Fruit fly (Drosophila melanogaster) whole organism, embryonic: ENCODE data around the gene SKIP.

Source experiments
- Abd-B ChIP-seq: fragments of 200-800 bp; sonication (Bioruptor generic); optimal IDR thresholded peaks from 2 replicates; lab custom pipeline; 2018; ENCODE audit warnings: missing biosample characterization, mild to moderate bottlenecking, missing genetic modification characterization, moderate library complexity
- Bdp1 ChIP-seq: fragments of 200-800 bp; sonication (Bioruptor generic); optimal IDR thresholded peaks from 3 replicates; lab custom pipeline; 2016; ENCODE audit warnings: missing biosample characterization, missing genetic modification characterization
- C15 ChIP-seq: fragments of 200-800 bp; sonication (Bioruptor generic); IDR thresholded peaks from 3 replicates; pipeline ENCODE4 v1.3.6; 2022; ENCODE audit warnings: missing biosample characterization, missing genetic modification characterization
- CG14710 ChIP-seq: fragments of 200-800 bp; sonication (Bioruptor generic); optimal IDR thresholded peaks from 3 replicates; lab custom pipeline; 2019; ENCODE audit warnings: missing biosample characterization, mild to moderate bottlenecking, missing genetic modification characterization, moderate library complexity
- CG15514 ChIP-seq: fragments of 200-800 bp; sonication (Bioruptor generic); optimal IDR thresholded peaks from 3 replicates; lab custom pipeline; 2017; ENCODE audit warnings: missing biosample characterization, missing genetic modification characterization, mild to moderate bottlenecking, moderate library complexity, missing genetic modification reagents
- CG1647 ChIP-seq: fragments of 200-800 bp; sonication (Bioruptor generic); optimal IDR thresholded peaks from 3 replicates; lab custom pipeline; 2016; ENCODE audit warnings: missing biosample characterization, missing genetic modification characterization
- CG16815 ChIP-seq: fragments of 200-800 bp; sonication (Bioruptor generic); optimal IDR thresholded peaks from 3 replicates; lab custom pipeline; 2017; ENCODE audit warnings: missing biosample characterization, mild to moderate bottlenecking, missing genetic modification characterization
- CG2712 ChIP-seq: fragments of 200-800 bp; optimal IDR thresholded peaks from 3 replicates; lab custom pipeline; 2019; ENCODE audit warnings: missing biosample characterization, mild to moderate bottlenecking, missing genetic modification characterization, moderate library complexity
- CG3281 ChIP-seq: fragments of 200-800 bp; sonication (Bioruptor generic); optimal IDR thresholded peaks from 3 replicates; lab custom pipeline; 2017; ENCODE audit warnings: missing biosample characterization, mild to moderate bottlenecking, missing genetic modification characterization
- CG4328 ChIP-seq: fragments of 200-800 bp; sonication (Bioruptor generic); optimal IDR thresholded peaks from 3 replicates; lab custom pipeline; 2017; ENCODE audit warnings: missing biosample characterization, missing genetic modification reagents, missing genetic modification characterization
- CG4820 ChIP-seq: fragments of 200-800 bp; sonication (Bioruptor generic); optimal IDR thresholded peaks from 3 replicates; lab custom pipeline; 2016; ENCODE audit warnings: missing biosample characterization, missing genetic modification characterization
- CG6175 ChIP-seq: fragments of 200-800 bp; sonication (Bioruptor generic); IDR thresholded peaks from 3 replicates; pipeline ENCODE4 v1.3.6; 2022; ENCODE audit warnings: missing biosample characterization, missing genetic modification characterization
- CG6689 ChIP-seq: fragments of 200-800 bp; sonication (Bioruptor generic); IDR thresholded peaks from 2 replicates; pipeline ENCODE4 v1.3.6; 2022; ENCODE audit warnings: missing biosample characterization, missing genetic modification characterization
- CG7928 ChIP-seq: fragments of 200-800 bp; sonication (Bioruptor generic); optimal IDR thresholded peaks from 2 replicates; lab custom pipeline; 2017; ENCODE audit warnings: missing biosample characterization, mild to moderate bottlenecking, missing genetic modification characterization
- Dip3 ChIP-seq: fragments of 200-800 bp; sonication (Bioruptor generic); optimal IDR thresholded peaks from 3 replicates; lab custom pipeline; 2016; ENCODE audit warnings: missing biosample characterization, missing genetic modification characterization
- Dref ChIP-seq: fragments of 200-800 bp; sonication (Bioruptor generic); IDR thresholded peaks from 2 replicates; pipeline ENCODE4 v1.3.6; 2022; ENCODE audit warnings: missing biosample characterization, missing genetic modification characterization
- Elba2 ChIP-seq: fragments of 200-800 bp; sonication (Bioruptor generic); optimal IDR thresholded peaks from 3 replicates; lab custom pipeline; 2016; ENCODE audit warnings: missing biosample characterization, missing genetic modification characterization
- Ets65A ChIP-seq: fragments of 200-800 bp; sonication (Bioruptor generic); peaks from one replicate; lab custom pipeline; 2016; ENCODE audit warnings: missing biosample characterization, missing genetic modification characterization
- HLH54F ChIP-seq: fragments of 200-800 bp; sonication (Bioruptor generic); optimal IDR thresholded peaks from 3 replicates; lab custom pipeline; 2016; ENCODE audit warnings: missing biosample characterization, missing genetic modification characterization
- Hey ChIP-seq: fragments of 200-800 bp; sonication (Bioruptor generic); optimal IDR thresholded peaks from 3 replicates; lab custom pipeline; 2018; ENCODE audit warnings: missing biosample characterization, mild to moderate bottlenecking, missing genetic modification characterization
- HmgD ChIP-seq: fragments of 200-800 bp; sonication (Bioruptor generic); optimal IDR thresholded peaks from 3 replicates; lab custom pipeline; 2016; ENCODE audit warnings: missing biosample characterization, missing genetic modification characterization
- Med ChIP-seq: fragments of 200-800 bp; sonication (Bioruptor generic); peaks from one replicate; lab custom pipeline; 2016; ENCODE audit warnings: missing biosample characterization, missing genetic modification characterization, mild to moderate bottlenecking, inconsistent platforms, moderate library complexity
- Mes4 ChIP-seq: fragments of 200-800 bp; sonication (Bioruptor generic); optimal IDR thresholded peaks from 2 replicates; lab custom pipeline; 2016; ENCODE audit warnings: missing biosample characterization, missing genetic modification characterization
- Neu2 ChIP-seq: fragments of 200-800 bp; sonication (Bioruptor generic); optimal IDR thresholded peaks from 3 replicates; lab custom pipeline; 2016; ENCODE audit warnings: missing biosample characterization, missing genetic modification characterization, borderline replicate concordance
- NfI ChIP-seq: fragments of 200-800 bp; sonication (Bioruptor generic); optimal IDR thresholded peaks from 3 replicates; lab custom pipeline; 2018; ENCODE audit warnings: missing biosample characterization, mild to moderate bottlenecking, missing genetic modification characterization, moderate library complexity
- Ptx1 ChIP-seq: fragments of 200-800 bp; sonication (Bioruptor generic); IDR thresholded peaks from 2 replicates; pipeline ENCODE4 v1.3.6; 2022; ENCODE audit warnings: missing biosample characterization, missing genetic modification characterization
- Xrp1 ChIP-seq: fragments of 200-800 bp; sonication (Bioruptor generic); IDR thresholded peaks from 2 replicates; pipeline ENCODE4 v1.3.6; 2022; ENCODE audit warnings: missing biosample characterization, missing genetic modification characterization
- az2 ChIP-seq: fragments of 200-800 bp; sonication (Bioruptor generic); optimal IDR thresholded peaks from 3 replicates; lab custom pipeline; 2016; ENCODE audit warnings: missing biosample characterization, missing genetic modification characterization
- bcd ChIP-seq: fragments of 200-800 bp; sonication (Bioruptor generic); optimal IDR thresholded peaks from 2 replicates; lab custom pipeline; 2017; ENCODE audit warnings: missing biosample characterization, mild to moderate bottlenecking, missing genetic modification characterization
- bigmax ChIP-seq: fragments of 200-800 bp; sonication (Bioruptor generic); optimal IDR thresholded peaks from 2 replicates; lab custom pipeline; 2018; ENCODE audit warnings: missing biosample characterization, mild to moderate bottlenecking, missing genetic modification characterization
- bsh ChIP-seq, 2 experiments: fragments of 200-800 bp; sonication (Bioruptor generic); optimal IDR thresholded peaks; 2 replicates each; lab custom pipeline; 2017 to 2018; ENCODE audit warnings: mild to moderate bottlenecking in 2 of 2, missing biosample characterization in 2 of 2, missing genetic modification characterization in 2 of 2, moderate library complexity in 1 of 2
- ci ChIP-seq: fragments of 200-800 bp; sonication (Bioruptor generic); IDR thresholded peaks from 3 replicates; pipeline ENCODE4 v1.3.6; 2022; ENCODE audit warnings: missing biosample characterization, missing genetic modification characterization
- dmrt99B ChIP-seq: fragments of 200-800 bp; sonication (Bioruptor generic); optimal IDR thresholded peaks from 2 replicates; lab custom pipeline; 2018; ENCODE audit warnings: missing biosample characterization, mild to moderate bottlenecking, missing genetic modification characterization, moderate library complexity
- fd102C ChIP-seq: fragments of 200-800 bp; sonication (Bioruptor generic); optimal IDR thresholded peaks from 2 replicates; lab custom pipeline; 2018; ENCODE audit warnings: missing biosample characterization, mild to moderate bottlenecking, missing genetic modification characterization, moderate library complexity
- fu2 ChIP-seq: fragments of 200-800 bp; sonication (Bioruptor generic); optimal IDR thresholded peaks from 2 replicates; lab custom pipeline; 2016; ENCODE audit warnings: missing biosample characterization, missing genetic modification characterization
- h ChIP-seq: fragments of >200 bp; optimal IDR thresholded peaks from 2 replicates; lab custom pipeline; 2017
- jing ChIP-seq: fragments of 200-800 bp; sonication (Bioruptor generic); optimal IDR thresholded peaks from 2 replicates; lab custom pipeline; 2018; ENCODE audit warnings: missing biosample characterization, mild to moderate bottlenecking, missing genetic modification characterization
- jumu ChIP-seq: fragments of 200-800 bp; sonication (Bioruptor generic); optimal IDR thresholded peaks from 3 replicates; lab custom pipeline; 2016; ENCODE audit warnings: missing biosample characterization, missing genetic modification characterization
- ken ChIP-seq: fragments of 200-800 bp; sonication (Bioruptor generic); IDR thresholded peaks from 3 replicates; pipeline ENCODE4 v1.3.6; 2022; ENCODE audit warnings: missing biosample characterization, missing genetic modification characterization
- knrl ChIP-seq: fragments of 200-800 bp; sonication (Bioruptor generic); IDR thresholded peaks from 3 replicates; pipeline ENCODE4 v1.3.6; 2022; ENCODE audit warnings: missing biosample characterization, missing genetic modification characterization; ENCODE audit not compliant: partially characterized antibody
- lola ChIP-seq, 3 experiments: fragments of >200 bp in 2 of 3; fragments of 200-800 bp in 1 of 3; sonication (Bioruptor generic) in 1 of 3; optimal IDR thresholded peaks; 2 replicates each; lab custom pipeline; 2017 to 2019; ENCODE audit warnings: missing biosample characterization in 3 of 3, missing genetic modification characterization in 3 of 3, mild to moderate bottlenecking in 1 of 3, moderate library complexity in 1 of 3
- luna ChIP-seq: fragments of 200-800 bp; sonication (Bioruptor generic); optimal IDR thresholded peaks from 2 replicates; lab custom pipeline; 2016; ENCODE audit warnings: missing biosample characterization, missing genetic modification characterization
- mirr ChIP-seq: fragments of 200-800 bp; sonication (Bioruptor generic); optimal IDR thresholded peaks from 3 replicates; lab custom pipeline; 2018; ENCODE audit warnings: missing biosample characterization, mild to moderate bottlenecking, missing genetic modification characterization
- rib ChIP-seq: fragments of 200-800 bp; sonication (Bioruptor generic); IDR thresholded peaks from 2 replicates; pipeline ENCODE4 v1.3.6; 2022; ENCODE audit warnings: missing biosample characterization, missing genetic modification characterization
- sima ChIP-seq: fragments of 200-800 bp; sonication (Bioruptor generic); optimal IDR thresholded peaks from 2 replicates; lab custom pipeline; 2016; ENCODE audit warnings: missing biosample characterization, missing genetic modification characterization
- sisA ChIP-seq: fragments of 200-800 bp; sonication (Bioruptor generic); IDR thresholded peaks from 2 replicates; pipeline ENCODE4 v1.3.6; 2022; ENCODE audit warnings: missing biosample characterization, missing genetic modification characterization
- stc ChIP-seq: fragments of 200-800 bp; sonication (Bioruptor generic); IDR thresholded peaks from 2 replicates; pipeline ENCODE4 v1.3.6; 2022; ENCODE audit warnings: missing biosample characterization, missing genetic modification characterization
- stwl ChIP-seq: fragments of 200-800 bp; sonication (Bioruptor generic); optimal IDR thresholded peaks from 3 replicates; lab custom pipeline; 2018; ENCODE audit warnings: missing biosample characterization, mild to moderate bottlenecking, missing genetic modification characterization, moderate library complexity
- trh ChIP-seq: fragments of 200-800 bp; sonication (Bioruptor generic); optimal IDR thresholded peaks from 2 replicates; lab custom pipeline; 2016; ENCODE audit warnings: missing biosample characterization, missing genetic modification characterization
- vvl ChIP-seq: fragments of 200-800 bp; sonication (Bioruptor generic); IDR thresholded peaks from 2 replicates; pipeline ENCODE4 v1.3.6; 2022; ENCODE audit warnings: missing biosample characterization, missing genetic modification characterization
- wdn ChIP-seq: fragments of 200-800 bp; sonication (Bioruptor generic); IDR thresholded peaks from 2 replicates; pipeline ENCODE4 v1.3.6; 2022; ENCODE audit warnings: missing biosample characterization, missing genetic modification characterization

The SKIP gene

DNA sequence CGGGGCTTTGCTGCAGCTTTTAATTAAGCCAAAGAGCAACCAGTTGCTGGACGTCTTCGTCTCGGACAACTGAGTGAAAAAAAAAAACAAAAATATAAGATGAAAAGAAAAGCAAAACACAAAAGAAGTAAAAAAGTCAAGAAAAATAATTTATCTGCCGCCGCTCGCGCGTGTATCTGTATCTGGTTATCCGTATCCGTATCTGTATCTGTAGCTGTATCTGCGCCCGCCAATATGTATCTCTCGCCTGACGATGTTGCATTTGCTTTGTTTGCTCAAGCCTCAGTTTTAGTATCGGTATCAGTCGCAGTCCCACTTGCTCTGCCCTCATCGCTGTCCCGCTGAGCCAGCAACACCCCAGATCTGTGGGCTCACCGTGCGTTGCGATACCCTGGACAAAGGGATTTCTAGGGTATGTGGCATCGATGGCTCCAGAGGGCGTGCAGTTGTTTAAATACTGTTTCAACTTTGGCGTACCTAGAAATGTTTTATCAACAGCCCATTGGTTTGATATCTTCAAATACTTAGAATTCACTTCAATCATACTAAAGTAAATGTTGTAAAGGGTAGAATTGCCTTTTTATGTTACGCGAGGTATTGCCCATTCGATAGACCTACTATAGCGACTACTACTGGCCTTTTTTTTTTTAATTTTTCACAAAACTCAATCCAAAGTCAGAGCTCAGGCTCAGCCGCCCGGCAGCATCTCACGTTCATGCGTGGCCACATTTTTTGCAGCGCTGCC lies 62.0 kb downstream of the SKIP start (continued):
- TF ChIP-seq bsh (GFP tag; optimal IDR thresholded peaks at IDR 0.05; lab: Kevin White, UChicago) = peak in 1 of 2 experiments; percentile 36
- no peak for TF ChIP-seq Dref (GFP tag; lab: Robert Waterston, UW)
- peak; percentile 30; the same call in 1 of the 2 replicates for TF ChIP-seq stc
- TF ChIP-seq bigmax = no peak
- 0 out of 2 replicates have a peak, but pooled peaks have one; percentile 11 for TF ChIP-seq CG6689
- TF ChIP-seq lola (GFP tag; optimal IDR thresholded peaks at IDR 0.05; lab: Kevin White, UChicago) = peak in 1 of 3 experiments; percentile 9
- TF ChIP-seq fu2 = no peak
- no peak for TF ChIP-seq HLH54F (GFP tag; lab: Kevin White, UChicago)
- TF ChIP-seq CG3281 = no peak
- TF ChIP-seq ken (GFP tag; lab: Robert Waterston, UW) = no peak
- TF ChIP-seq mirr (GFP tag; lab: Kevin White, UChicago) = no peak
- TF ChIP-seq bcd (GFP tag; lab: Kevin White, UChicago) = peak; percentile 10
- no peak for TF ChIP-seq knrl
- TF ChIP-seq vvl (GFP tag; lab: Robert Waterston, UW) = no peak
- TF ChIP-seq Dip3 (GFP tag; lab: Kevin White, UChicago) = no peak
- peak; percentile 19 for TF ChIP-seq CG2712
- TF ChIP-seq CG14710 (tag; lab: Kevin White, UChicago) = peak; percentile 2
- TF ChIP-seq luna = no peak
- no peak for TF ChIP-seq sima (GFP tag; lab: Kevin White, UChicago)
- no peak for TF ChIP-seq Mes4 (GFP tag; lab: Kevin White, UChicago)
- no peak for TF ChIP-seq HmgD
- no peak for TF ChIP-seq jing (GFP tag; lab: Kevin White, UChicago)
- no peak for TF ChIP-seq Ets65A (GFP tag; lab: Kevin White, UChicago)
- no peak for TF ChIP-seq Hey (tag; lab: Kevin White, UChicago)
- peak; percentile 60 for TF ChIP-seq Med (GFP tag; lab: Kevin White, UChicago)
- no peak for TF ChIP-seq ci
- no peak for TF ChIP-seq fd102C (GFP tag; lab: Kevin White, UChicago)
- TF ChIP-seq dmrt99B (tag; lab: Kevin White, UChicago) = peak; percentile 24
- TF ChIP-seq CG4328 (GFP tag; lab: Kevin White, UChicago) = no peak
- no peak for TF ChIP-seq h
- no peak for TF ChIP-seq CG7928
- no peak for TF ChIP-seq NfI
- TF ChIP-seq rib (GFP tag; lab: Robert Waterston, UW) = no peak
- TF ChIP-seq CG16815 (GFP tag; lab: Kevin White, UChicago) = no peak
- TF ChIP-seq Neu2 (GFP tag; lab: Kevin White, UChicago) = no peak
- no peak for TF ChIP-seq CG15514
- no peak for TF ChIP-seq trh (GFP tag; lab: Kevin White, UChicago)
- TF ChIP-seq CG6175 (GFP tag; lab: Robert Waterston, UW) = no peak
- peak; percentile 47 for TF ChIP-seq Ptx1 (GFP tag; lab: Robert Waterston, UW)
- no peak for TF ChIP-seq stwl (tag; lab: Kevin White, UChicago)
- TF ChIP-seq CG1647 (GFP tag; lab: Kevin White, UChicago) = no peak
- TF ChIP-seq Bdp1 (GFP tag; lab: Kevin White, UChicago) = no peak
- TF ChIP-seq az2 (GFP tag; lab: Kevin White, UChicago) = peak; percentile 28
- peak; percentile 16 for TF ChIP-seq CG4820 (GFP tag; lab: Kevin White, UChicago)
- no peak for TF ChIP-seq wdn (GFP tag; lab: Robert Waterston, UW)
- TF ChIP-seq sisA (GFP tag; lab: Robert Waterston, UW) = peak; percentile 34; the same call in 1 of the 2 replicates
- peak; percentile 58 for TF ChIP-seq Xrp1 (GFP tag; lab: Robert Waterston, UW)
- TF ChIP-seq Elba2 (GFP tag; lab: Kevin White, UChicago) = no peak
- TF ChIP-seq jumu = peak; percentile 22
- TF ChIP-seq Abd-B = no peak
- no peak for TF ChIP-seq C15 (GFP tag; lab: Robert Waterston, UW)
